Worm (Caenorhabditis elegans) whole organism, early embryonic: ENCODE measurements around the gene C41H7.2.

Experiments
- B0310.2 ChIP-seq: sonication (generic microtip); optimal IDR thresholded peaks from 2 replicates; lab custom pipeline; 2016; ENCODE audit warnings: mild to moderate bottlenecking, missing genetic modification characterization, missing compliant biosample characterization
- F13C5.2 ChIP-seq: sonication (generic microtip); optimal IDR thresholded peaks from 2 replicates; lab custom pipeline; 2017; ENCODE audit warnings: mild to moderate bottlenecking, missing genetic modification characterization, inconsistent platforms, missing compliant biosample characterization
- aly-1 ChIP-seq: sonication (generic microtip); optimal IDR thresholded peaks from 2 replicates; lab custom pipeline; 2016; ENCODE audit warnings: missing genetic modification characterization, missing compliant biosample characterization
- ama-1 ChIP-seq: fragments of 150-350 bp; optimal IDR thresholded peaks from 2 replicates; lab custom pipeline; 2014
- ceh-13 ChIP-seq: fragments of 200-800 bp; sonication (Bioruptor generic); optimal IDR thresholded peaks from 2 replicates; lab custom pipeline; 2018; ENCODE audit warnings: mild to moderate bottlenecking, missing genetic modification characterization, missing compliant biosample characterization
- ceh-36 ChIP-seq: sonication (generic microtip); optimal IDR thresholded peaks from 2 replicates; lab custom pipeline; 2016; ENCODE audit warnings: missing genetic modification characterization, inconsistent platforms, missing compliant biosample characterization
- ets-7 ChIP-seq: sonication (generic microtip); optimal IDR thresholded peaks from 2 replicates; lab custom pipeline; 2016; ENCODE audit warnings: missing genotype, missing genetic modification characterization, missing compliant biosample characterization
- flt-1 ChIP-seq: fragments of 200-800 bp; sonication (Bioruptor generic); IDR thresholded peaks from 2 replicates; pipeline ENCODE4 v1.3.6; 2022; ENCODE audit warnings: missing genetic modification characterization, missing compliant biosample characterization
- hmbx-1 ChIP-seq: sonication (generic microtip); optimal IDR thresholded peaks from 2 replicates; lab custom pipeline; 2016; ENCODE audit warnings: mild to moderate bottlenecking, missing genetic modification characterization, missing compliant biosample characterization
- hmg-4 ChIP-seq: fragments of 200-800 bp; sonication (Bioruptor generic); optimal IDR thresholded peaks from 2 replicates; lab custom pipeline; 2018; ENCODE audit warnings: mild to moderate bottlenecking, missing genetic modification characterization, missing compliant biosample characterization
- hnd-1 ChIP-seq: sonication (generic microtip); optimal IDR thresholded peaks from 2 replicates; lab custom pipeline; 2016; ENCODE audit warnings: missing genetic modification characterization, missing compliant biosample characterization
- pes-1 ChIP-seq: fragments of 200-800 bp; sonication (Bioruptor generic); IDR thresholded peaks from 2 replicates; pipeline ENCODE4 v1.3.6; 2022; ENCODE audit warnings: missing genetic modification reagents, missing genetic modification characterization, missing compliant biosample characterization
- scrt-1 ChIP-seq: fragments of 200-800 bp; sonication (Bioruptor generic); IDR thresholded peaks from 2 replicates; pipeline ENCODE4 v1.3.6; 2022; ENCODE audit warnings: missing genetic modification characterization, missing compliant biosample characterization
- sea-1 ChIP-seq: fragments of 200-800 bp; sonication (Bioruptor generic); conservative IDR thresholded peaks from 2 replicates; pipeline ENCODE4 v1.3.6; 2022; ENCODE audit warnings: missing genetic modification characterization, missing compliant biosample characterization
- tbx-11 ChIP-seq: fragments of 200-800 bp; sonication (Bioruptor generic); IDR thresholded peaks from 2 replicates; pipeline ENCODE4 v1.3.6; 2022; ENCODE audit warnings: missing genetic modification characterization, missing compliant biosample characterization
- tbx-37 ChIP-seq: fragments of 200-800 bp; sonication (Bioruptor generic); conservative IDR thresholded peaks from 2 replicates; pipeline ENCODE4 v1.3.6; 2022; ENCODE audit warnings: missing genetic modification reagents, missing genetic modification characterization, missing compliant biosample characterization
- tra-4 ChIP-seq: sonication (generic microtip); optimal IDR thresholded peaks from 2 replicates; lab custom pipeline; 2017; ENCODE audit warnings: missing genetic modification characterization, missing compliant biosample characterization

The C41H7.2 gene

DNA sequence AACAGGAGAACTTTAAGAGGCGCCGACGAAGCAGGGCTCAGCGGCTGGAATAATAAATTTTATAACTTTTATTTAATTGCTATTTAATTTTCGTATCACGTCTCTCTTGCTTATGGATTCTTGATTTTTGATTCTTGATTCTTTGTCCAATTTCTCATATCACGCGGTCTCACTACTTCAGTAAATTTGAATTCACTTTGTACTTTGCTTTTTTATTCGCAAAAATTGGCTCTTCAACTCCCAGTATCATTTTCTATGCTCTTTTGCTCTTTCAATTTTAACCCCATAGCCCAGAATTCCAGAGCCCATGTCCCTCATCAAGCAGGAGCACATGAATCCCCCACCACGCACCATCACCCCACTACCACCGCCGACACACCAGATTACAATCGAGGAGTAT is 12.4 kb upstream of the C41H7.2 start, which contains the start of gene lido-10:
Gene lido-10 (plus strand): TSS at position 301 of the 400 bp plus-strand sequence.
- no peak for TF ChIP-seq scrt-1
- TF ChIP-seq aly-1 (tag; lab: Kevin White, UChicago) = no peak
- TF ChIP-seq flt-1 (GFP tag; lab: Robert Waterston, UW) = no peak
- TF ChIP-seq pes-1 (GFP tag; lab: Robert Waterston, UW) = no peak
- TF ChIP-seq ets-7 (tag; lab: Kevin White, UChicago) = no peak
- no peak for TF ChIP-seq ceh-36
- TF ChIP-seq ama-1 (lab: Kevin White, UChicago) = no peak
- no peak for TF ChIP-seq sea-1 (GFP tag; lab: Robert Waterston, UW)
- no peak for TF ChIP-seq hmg-4 (GFP tag; lab: Kevin White, UChicago)
- TF ChIP-seq tbx-37 (GFP tag; lab: Robert Waterston, UW) = no peak
- TF ChIP-seq tbx-11 = no peak
- TF ChIP-seq hmbx-1 (tag; lab: Kevin White, UChicago) = no peak

ce11 chrII:3003667-3004066 is 10.9 kb upstream of the C41H7.2 start, which contains the start of gene lido-11:
Gene lido-11 (plus strand): TSS chrII:3003967.
- TF ChIP-seq hmg-4 (GFP tag; lab: Kevin White, UChicago) = no peak
- no peak for TF ChIP-seq scrt-1
- no peak for TF ChIP-seq sea-1 (GFP tag; lab: Robert Waterston, UW)
- TF ChIP-seq tbx-37 (GFP tag; lab: Robert Waterston, UW) = no peak
- no peak for TF ChIP-seq ceh-36
- no peak for TF ChIP-seq aly-1 (tag; lab: Kevin White, UChicago)
- no peak for TF ChIP-seq ama-1 (lab: Kevin White, UChicago)
- TF ChIP-seq B0310.2 = no peak
- no peak for TF ChIP-seq F13C5.2 (tag; lab: Kevin White, UChicago)
- no peak for TF ChIP-seq pes-1 (GFP tag; lab: Robert Waterston, UW)
- TF ChIP-seq hnd-1 (tag; lab: Kevin White, UChicago) = no peak
- TF ChIP-seq tra-4 (tag; lab: Kevin White, UChicago) = no peak
- TF ChIP-seq tbx-11 = no peak
- TF ChIP-seq ets-7 (tag; lab: Kevin White, UChicago) = no peak
- TF ChIP-seq flt-1 (GFP tag; lab: Robert Waterston, UW) = no peak
- no peak for TF ChIP-seq ceh-13
- no peak for TF ChIP-seq hmbx-1 (tag; lab: Kevin White, UChicago)

DNA sequence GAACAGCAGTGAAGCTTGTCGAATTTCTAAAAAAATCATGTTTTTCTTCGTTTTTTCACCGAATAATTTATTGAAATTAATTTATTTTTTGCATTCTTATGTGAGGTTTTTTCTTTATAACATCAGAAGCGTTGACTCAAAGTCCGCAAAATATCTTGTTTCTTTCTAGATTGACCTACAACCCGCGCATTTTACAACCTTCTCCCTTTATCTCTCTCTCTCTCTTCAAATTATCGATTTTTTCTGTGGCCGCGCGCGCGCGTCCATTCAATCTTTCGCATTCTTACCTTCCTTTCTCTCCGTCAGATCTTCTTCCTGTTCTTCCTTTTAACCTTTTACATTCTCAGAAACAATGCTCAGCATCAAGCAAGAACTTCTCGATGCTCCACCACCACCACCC is 9.1 kb upstream of the C41H7.2 start, which contains the start of gene lido-12:
Gene lido-12 (plus strand): TSS at position 301 of the 400 bp plus-strand sequence.
- TF ChIP-seq ceh-36 = no peak

DNA sequence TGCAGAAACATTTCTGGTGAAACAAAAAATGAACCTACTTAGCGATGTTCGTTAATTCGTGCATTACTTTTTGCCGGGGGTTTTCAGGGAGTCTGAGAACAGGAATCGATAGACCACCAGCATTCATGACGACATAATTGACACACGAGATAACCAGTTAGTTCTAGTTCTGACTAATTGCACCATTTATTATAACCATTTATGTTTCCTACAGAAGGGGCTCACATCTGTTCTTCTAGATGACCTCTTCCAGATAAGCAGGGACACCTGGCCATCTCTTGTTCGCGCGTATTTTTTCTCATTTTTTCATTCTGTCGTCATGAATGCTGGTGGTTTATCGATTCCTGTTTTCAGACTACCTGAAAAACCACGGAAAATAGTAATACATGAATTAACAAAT is 6.2 kb upstream of the C41H7.2 start, which contains the start of gene sdz-5:
Gene sdz-5 (plus strand): TSS at position 301 of the 400 bp plus-strand sequence.
- TF ChIP-seq tbx-11 (no peak), ceh-36 (no peak), hmbx-1 (tag; lab: Kevin White, UChicago) (no peak), ama-1 (lab: Kevin White, UChicago) (no peak), pes-1 (GFP tag; lab: Robert Waterston, UW) (no peak), B0310.2 (no peak), sea-1 (GFP tag; lab: Robert Waterston, UW) (no peak), hmg-4 (GFP tag; lab: Kevin White, UChicago) (no peak), hnd-1 (tag; lab: Kevin White, UChicago) (no peak), tra-4 (tag; lab: Kevin White, UChicago) (no peak), aly-1 (tag; lab: Kevin White, UChicago) (no peak), scrt-1 (no peak), flt-1 (GFP tag; lab: Robert Waterston, UW) (no peak), ceh-13 (no peak), ets-7 (tag; lab: Kevin White, UChicago) (no peak), F13C5.2 (tag; lab: Kevin White, UChicago) (no peak)

- no peak for TF ChIP-seq tbx-37 (GFP tag; lab: Robert Waterston, UW)
- no peak for TF ChIP-seq ets-7 (tag; lab: Kevin White, UChicago)
- no peak for TF ChIP-seq hmbx-1 (tag; lab: Kevin White, UChicago)
- no peak for TF ChIP-seq F13C5.2 (tag; lab: Kevin White, UChicago)
- no peak for TF ChIP-seq ceh-13
- TF ChIP-seq pes-1 (GFP tag; lab: Robert Waterston, UW) = no peak
- TF ChIP-seq aly-1 (tag; lab: Kevin White, UChicago) = no peak
- TF ChIP-seq ama-1 (lab: Kevin White, UChicago) = no peak
- no peak for TF ChIP-seq tbx-11
- TF ChIP-seq scrt-1 = no peak
- no peak for TF ChIP-seq sea-1 (GFP tag; lab: Robert Waterston, UW)
- TF ChIP-seq flt-1 (GFP tag; lab: Robert Waterston, UW) = no peak
- TF ChIP-seq hnd-1 (tag; lab: Kevin White, UChicago) = no peak
- TF ChIP-seq hmg-4 (GFP tag; lab: Kevin White, UChicago) = no peak
- TF ChIP-seq B0310.2 = no peak
- no peak for TF ChIP-seq tra-4 (tag; lab: Kevin White, UChicago)
- no peak for TF ChIP-seq ceh-36
Measured at ce11 chrII:3012133-3012532, 2.5 kb upstream of the C41H7.2 start, which contains the start of gene C41H7.9. Gene C41H7.9 (minus strand): TSS chrII:3012233.

DNA sequence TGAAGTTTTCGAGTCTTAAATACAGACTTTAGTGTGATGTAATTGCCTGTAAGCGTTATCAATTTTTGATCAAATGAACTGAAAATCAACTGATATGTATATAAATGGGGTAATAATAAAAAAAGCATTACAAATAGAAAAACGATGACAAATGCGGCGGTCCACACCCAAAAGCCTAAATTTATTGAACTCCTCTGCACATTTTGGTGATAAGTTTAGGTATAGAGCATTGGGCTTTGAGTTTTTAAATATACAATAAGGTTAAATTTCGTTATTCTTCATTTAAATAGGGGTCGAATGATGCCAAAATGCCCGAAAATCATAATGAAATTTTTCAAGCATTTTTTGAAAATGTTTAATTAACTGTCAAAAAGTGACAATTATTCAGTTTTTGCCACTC is 5.2 kb downstream of the C41H7.2 start, which contains the start of gene clec-3:
Gene clec-3 (minus strand): TSS at position 101 of the 400 bp plus-strand sequence.
- TF ChIP-seq sea-1 (GFP tag; lab: Robert Waterston, UW) (no peak), hnd-1 (tag; lab: Kevin White, UChicago) (no peak), B0310.2 (no peak), hmg-4 (GFP tag; lab: Kevin White, UChicago) (no peak), flt-1 (GFP tag; lab: Robert Waterston, UW) (no peak), tra-4 (tag; lab: Kevin White, UChicago) (no peak), ceh-36 (no peak), scrt-1 (no peak), hmbx-1 (tag; lab: Kevin White, UChicago) (no peak), ama-1 (lab: Kevin White, UChicago) (no peak), F13C5.2 (tag; lab: Kevin White, UChicago) (no peak), aly-1 (tag; lab: Kevin White, UChicago) (no peak)

DNA sequence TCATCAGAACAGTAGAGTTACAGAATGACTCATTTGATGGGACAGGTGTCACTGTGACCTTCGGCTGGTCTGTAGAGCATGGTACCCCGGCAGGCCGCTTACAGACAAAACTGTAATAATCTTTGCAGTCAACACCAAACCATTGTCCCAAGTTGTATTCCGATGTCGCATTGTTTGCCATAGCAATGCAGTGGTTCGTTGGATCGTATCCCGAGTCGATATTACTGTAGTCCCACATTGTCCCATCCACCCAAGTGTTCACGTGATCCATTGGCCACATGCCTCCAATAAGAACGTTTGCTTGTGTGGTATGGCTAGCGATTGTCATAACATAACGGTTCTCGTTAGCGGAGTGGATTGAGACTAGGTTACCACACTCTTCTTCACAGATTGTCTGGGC is 6.3 kb downstream of the C41H7.2 start:
- TF ChIP-seq B0310.2 (no peak), ceh-13 (no peak), tbx-37 (GFP tag; lab: Robert Waterston, UW) (no peak), ceh-36 (no peak), ama-1 (lab: Kevin White, UChicago) (no peak)
